Worm (Caenorhabditis elegans) whole organism, L4 larva: ENCODE data around the gene wdr-4.

ENCODE experiments used
- aly-2 ChIP-seq: sonication (generic microtip); optimal IDR thresholded peaks from 2 replicates; lab custom pipeline; 2018; ENCODE audit warnings: missing biosample characterization, missing genetic modification characterization
- sdz-12 ChIP-seq: fragments of 200-800 bp; sonication (Bioruptor generic); optimal IDR thresholded peaks from 2 replicates; lab custom pipeline; 2018; ENCODE audit warnings: mild to moderate bottlenecking, missing genetic modification characterization, missing compliant biosample characterization

- no peak for TF ChIP-seq sdz-12 (GFP tag; lab: Kevin White, UChicago)
- no peak for TF ChIP-seq aly-2
Measured at ce11 chrIII:6725489-6725888, at the start of gene wdr-4.
